Worm (Caenorhabditis elegans): ENCODE measurements around the gene mcd-1.

The mcd-1 gene

ce11 chrII:13935907-13936306, 47.6 kb downstream of the mcd-1 start:
- no peak for TF ChIP-seq C34F6.9 (tag; optimal IDR thresholded peaks at IDR 0.05)
- no peak for TF ChIP-seq nhr-10 (tag; optimal IDR thresholded peaks at IDR 0.05)
- TF ChIP-seq ceh-16 (tag; optimal IDR thresholded peaks at IDR 0.05) = no peak
- TF ChIP-seq zag-1 (tag; optimal IDR thresholded peaks at IDR 0.05) = no peak
- no peak for TF ChIP-seq alr-1 (tag; optimal IDR thresholded peaks at IDR 0.05)
- TF ChIP-seq lin-39 (tag; optimal IDR thresholded peaks at IDR 0.05) = no peak
- no peak for TF ChIP-seq skn-1 (tag; optimal IDR thresholded peaks at IDR 0.05)
- no peak for TF ChIP-seq mdl-1 (tag; optimal IDR thresholded peaks at IDR 0.05)
- no peak for TF ChIP-seq sem-4 (tag; optimal IDR thresholded peaks at IDR 0.05)
- no peak for TF ChIP-seq nhr-21 (tag; optimal IDR thresholded peaks at IDR 0.05)
- no peak for TF ChIP-seq fos-1 (tag; optimal IDR thresholded peaks at IDR 0.05)
- TF ChIP-seq egl-27 (tag; optimal IDR thresholded peaks at IDR 0.05) = no peak
- no peak for TF ChIP-seq ztf-1 (GFP tag; conservative IDR thresholded peaks at IDR 0.05)
- no peak for TF ChIP-seq sma-3 (GFP tag; optimal IDR thresholded peaks at IDR 0.05)
- no peak for TF ChIP-seq blmp-1 (tag; optimal IDR thresholded peaks at IDR 0.05; ENCODE audit: insufficient read depth)
- TF ChIP-seq R02D3.7 (tag; optimal IDR thresholded peaks at IDR 0.05) = no peak
- no peak for TF ChIP-seq nhr-25 (tag; optimal IDR thresholded peaks at IDR 0.05)

DNA sequence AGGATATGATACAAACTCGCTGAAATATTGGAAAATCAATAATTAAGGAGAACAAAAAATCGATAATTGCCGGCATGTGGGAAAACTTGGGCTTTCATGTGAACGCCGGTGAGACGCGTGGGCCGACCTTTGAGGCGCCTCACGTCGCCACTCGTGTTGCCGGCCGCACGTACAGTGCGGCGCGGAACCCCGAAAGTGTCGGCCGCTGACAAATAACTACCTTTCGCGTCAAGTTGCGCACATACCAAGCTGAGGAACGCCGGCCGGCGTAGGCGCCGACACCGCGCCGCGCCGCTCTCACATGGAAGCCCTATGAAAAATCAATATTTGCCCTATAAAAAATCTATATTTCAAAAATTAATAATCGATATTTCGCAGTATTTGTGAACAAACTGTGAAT, 49.9 kb downstream of the mcd-1 start:
- TF ChIP-seq fos-1 (tag; optimal IDR thresholded peaks at IDR 0.05) (no peak), ztf-11 (tag; optimal IDR thresholded peaks at IDR 0.05) (no peak), nhr-237 (tag; optimal IDR thresholded peaks at IDR 0.05) (no peak), blmp-1 (tag; optimal IDR thresholded peaks at IDR 0.05; ENCODE audit: insufficient read depth) (no peak), ztf-1 (GFP tag; conservative IDR thresholded peaks at IDR 0.05) (no peak), skn-1 (tag; optimal IDR thresholded peaks at IDR 0.05) (no peak), lsy-2 (tag; optimal IDR thresholded peaks at IDR 0.05) (no peak), lin-13 (GFP tag; optimal IDR thresholded peaks at IDR 0.05) (no peak), ceh-82 (tag; optimal IDR thresholded peaks at IDR 0.05) (no peak), C34F6.9 (tag; optimal IDR thresholded peaks at IDR 0.05) (no peak), nhr-11 (tag; optimal IDR thresholded peaks at IDR 0.05) (no peak), ZK546.5 (tag; optimal IDR thresholded peaks at IDR 0.05) (no peak), egl-27 (tag; optimal IDR thresholded peaks at IDR 0.05) (no peak), lin-39 (tag; optimal IDR thresholded peaks at IDR 0.05) (no peak), Y55F3AM.14 (GFP tag; optimal IDR thresholded peaks at IDR 0.05) (no peak), nhr-77 (tag; optimal IDR thresholded peaks at IDR 0.05) (no peak), dmd-4 (tag; optimal IDR thresholded peaks at IDR 0.05) (no peak), nhr-25 (tag; optimal IDR thresholded peaks at IDR 0.05) (no peak), ceh-16 (tag; optimal IDR thresholded peaks at IDR 0.05) (no peak), ztf-4 (tag; optimal IDR thresholded peaks at IDR 0.05) (no peak)

- no peak for TF ChIP-seq nhr-237 (tag; optimal IDR thresholded peaks at IDR 0.05)
- no peak for TF ChIP-seq mdl-1 (tag; optimal IDR thresholded peaks at IDR 0.05)
- TF ChIP-seq nhr-23 (tag; optimal IDR thresholded peaks at IDR 0.05) = no peak
- no peak for TF ChIP-seq ztf-1 (GFP tag; conservative IDR thresholded peaks at IDR 0.05)
Observed at ce11 chrII:13939531-13939930, 51.2 kb downstream of the mcd-1 start, which contains the start of gene W07G1.1. Gene W07G1.1 (minus strand): TSS chrII:13939631.

- TF ChIP-seq sma-3 (GFP tag; optimal IDR thresholded peaks at IDR 0.05) = no peak
- peak; percentile 3 for TF ChIP-seq fos-1 (tag; optimal IDR thresholded peaks at IDR 0.05)
Observed at ce11 chrII:13945527-13945926, 57.2 kb downstream of the mcd-1 start.

All from whole organism, L2 larva.